Fruit fly (Drosophila melanogaster) whole organism, pupa: ENCODE results near the gene CG6791.

Experiments
- CG10348 ChIP-seq: fragments of 200-800 bp; sonication (Bioruptor generic); IDR thresholded peaks from 2 replicates; pipeline ENCODE4 v1.3.6; 2022; ENCODE audit warnings: missing biosample characterization, missing genetic modification characterization
- CG13204 ChIP-seq: fragments of 200-800 bp; sonication (Bioruptor generic); optimal IDR thresholded peaks from 2 replicates; lab custom pipeline; 2018; ENCODE audit warnings: missing biosample characterization, mild to moderate bottlenecking, missing genetic modification characterization, moderate library complexity
- CG14655 ChIP-seq: fragments of 200-800 bp; sonication (Bioruptor generic); optimal IDR thresholded peaks from 3 replicates; lab custom pipeline; 2017; ENCODE audit warnings: mild to moderate bottlenecking, missing biosample characterization, missing genetic modification reagents, missing genetic modification characterization
- CG15710 ChIP-seq: fragments of 200-800 bp; sonication (Bioruptor generic); optimal IDR thresholded peaks from 2 replicates; lab custom pipeline; 2018; ENCODE audit warnings: missing biosample characterization, mild to moderate bottlenecking, missing genetic modification characterization, moderate library complexity
- CG17806 ChIP-seq: fragments of 200-800 bp; sonication (Bioruptor generic); optimal IDR thresholded peaks from 2 replicates; lab custom pipeline; 2018; ENCODE audit warnings: missing biosample characterization, mild to moderate bottlenecking, missing genetic modification characterization, moderate library complexity
- CG32121 ChIP-seq: fragments of 200-800 bp; sonication (Bioruptor generic); IDR thresholded peaks from 2 replicates; pipeline ENCODE4 v1.3.6; 2022; ENCODE audit warnings: missing biosample characterization, missing genetic modification characterization
- CG34367 ChIP-seq: fragments of 200-800 bp; sonication (Bioruptor generic); optimal IDR thresholded peaks from 2 replicates; lab custom pipeline; 2018; ENCODE audit warnings: missing biosample characterization, mild to moderate bottlenecking, missing genetic modification characterization
- CG8159 ChIP-seq: fragments of 200-800 bp; sonication (Bioruptor generic); optimal IDR thresholded peaks from 3 replicates; lab custom pipeline; 2018; ENCODE audit warnings: missing biosample characterization, mild to moderate bottlenecking, missing genetic modification characterization, moderate library complexity
- D1 ChIP-seq: fragments of 200-800 bp; sonication (Bioruptor generic); optimal IDR thresholded peaks from 2 replicates; lab custom pipeline; 2018; ENCODE audit warnings: missing biosample characterization, mild to moderate bottlenecking, missing genetic modification characterization, moderate library complexity
- Pif1B ChIP-seq: fragments of 200-800 bp; sonication (Bioruptor generic); optimal IDR thresholded peaks from 3 replicates; lab custom pipeline; 2016; ENCODE audit warnings: missing biosample characterization, missing genetic modification characterization
- gl ChIP-seq: fragments of 200-800 bp; sonication (Bioruptor generic); optimal IDR thresholded peaks from 2 replicates; lab custom pipeline; 2018; ENCODE audit warnings: missing biosample characterization, mild to moderate bottlenecking, missing genetic modification characterization

DNA sequence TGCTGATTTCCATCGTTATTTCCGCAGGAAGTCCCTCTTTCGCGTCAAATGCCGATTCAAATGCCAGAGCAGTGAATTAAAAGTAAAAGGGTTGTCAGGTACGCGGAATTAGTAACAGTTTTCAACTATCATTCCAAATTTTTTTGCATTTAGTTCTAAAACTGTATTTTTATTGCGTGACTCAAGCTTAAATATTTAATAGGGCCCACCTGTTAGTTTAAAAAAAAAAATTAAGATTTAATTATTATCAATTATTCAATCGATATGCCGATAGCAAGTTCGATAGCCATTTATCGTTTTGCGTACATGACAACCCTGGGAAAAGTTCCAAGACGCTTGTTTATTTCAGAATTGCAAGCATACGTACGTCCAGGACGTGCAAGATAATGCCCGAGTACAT, 33.1 kb upstream of the CG6791 start, which contains the start of gene CG14711:
- TF ChIP-seq CG15710 (tag; lab: Kevin White, UChicago) (peak; percentile 75), CG13204 (GFP tag; lab: Kevin White, UChicago) (no peak), gl (tag; lab: Kevin White, UChicago) (peak; percentile 31), CG34367 (tag; lab: Kevin White, UChicago) (peak; percentile 61), CG10348 (GFP tag; lab: Robert Waterston, UW) (no peak), CG14655 (no peak), CG17806 (peak; percentile 70), CG8159 (tag; lab: Kevin White, UChicago) (no peak), D1 (no peak), CG32121 (peak; percentile 78), Pif1B (GFP tag; lab: Kevin White, UChicago) (no peak)
